In the genomic region with DNA sequence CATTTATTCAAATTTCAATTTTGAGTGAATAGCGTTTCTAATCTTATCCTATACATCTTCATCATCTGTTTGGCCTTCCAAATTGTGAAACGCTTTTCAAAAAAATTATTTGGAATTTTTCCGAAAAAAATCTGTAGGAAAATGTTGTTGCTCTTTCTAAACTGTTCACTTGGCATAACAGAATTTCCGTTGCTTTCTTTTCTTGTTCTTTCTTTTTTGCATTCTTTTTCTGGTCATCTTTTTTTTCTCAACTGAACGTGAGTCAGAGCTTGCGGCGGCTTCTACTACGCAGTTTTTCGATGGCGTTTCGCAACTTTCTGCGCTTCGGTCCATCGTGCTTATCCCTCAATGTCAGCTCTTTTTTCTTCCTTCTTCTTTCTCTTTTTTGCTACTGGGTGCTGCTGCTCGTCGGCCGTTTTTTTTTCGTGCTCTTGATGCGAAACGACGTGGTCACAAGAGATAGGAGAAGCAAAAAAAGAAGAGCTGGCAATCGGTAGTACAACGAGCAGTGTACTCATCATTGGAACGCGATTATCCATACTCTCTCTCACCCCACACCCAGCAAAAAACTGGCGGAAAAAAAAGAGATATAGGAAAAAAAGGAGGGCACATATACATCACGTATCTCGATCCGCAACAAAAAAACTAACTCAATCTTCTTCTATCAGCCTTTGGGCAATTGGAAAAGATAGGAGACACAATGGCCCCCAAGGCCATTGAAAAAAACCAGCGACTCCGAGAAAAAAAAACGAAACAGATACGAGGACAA, we compare ENCODE assay signal across 3 worm cellular contexts.
TF ChIP-seq lines count a peak whose summit lies in the region.

No protein-coding gene starts in this region.

TF ChIP-seq in whole organism, L1 larva, 84 proteins besides CTCF, POLR2A, EP300 and RAD21 (continued from another document and continues in another):
- TF ChIP-seq lin-13 (GFP tag; optimal IDR thresholded peaks at IDR 0.05; lab: Kevin White, UChicago) (no peak), dsc-1 (tag; optimal IDR thresholded peaks at IDR 0.05; lab: Kevin White, UChicago) (peak; percentile 57), snu-23 (GFP tag; optimal IDR thresholded peaks at IDR 0.05; lab: Kevin White, UChicago) (peak; percentile 37), nhr-84 (tag; optimal IDR thresholded peaks at IDR 0.05; lab: Kevin White, UChicago) (no peak), zip-4 (GFP tag; optimal IDR thresholded peaks at IDR 0.05; lab: Kevin White, UChicago) (no peak), nhr-20 (tag; optimal IDR thresholded peaks at IDR 0.05; lab: Kevin White, UChicago) (no peak), efl-1 (optimal IDR thresholded peaks at IDR 0.05; lab: Kevin White, UChicago) (no peak), efl-1 (GFP tag; optimal IDR thresholded peaks at IDR 0.05 in 1 of 2; lab: Kevin White, UChicago) (peak in 1 of 2 experiments; percentile 81), egl-13 (tag; optimal IDR thresholded peaks at IDR 0.05; lab: Kevin White, UChicago) (no peak), aha-1 (tag; optimal IDR thresholded peaks at IDR 0.05; lab: Kevin White, UChicago) (no peak), unc-86 (tag; optimal IDR thresholded peaks at IDR 0.05; lab: Kevin White, UChicago) (no peak), tlp-1 (tag; optimal IDR thresholded peaks at IDR 0.05; lab: Kevin White, UChicago) (no peak), ceh-90 (tag; optimal IDR thresholded peaks at IDR 0.05; lab: Kevin White, UChicago) (no peak), ztf-4 (tag; optimal IDR thresholded peaks at IDR 0.05; lab: Kevin White, UChicago) (no peak), nhr-47 (tag; optimal IDR thresholded peaks at IDR 0.05; lab: Kevin White, UChicago) (peak; percentile 24), nhr-237 (tag; optimal IDR thresholded peaks at IDR 0.05; lab: Kevin White, UChicago) (no peak), elt-2 (tag; optimal IDR thresholded peaks at IDR 0.05; lab: Kevin White, UChicago) (no peak), ama-1 (optimal IDR thresholded peaks at IDR 0.05; lab: Kevin White, UChicago) (no peak), tbx-2 (tag; optimal IDR thresholded peaks at IDR 0.05; lab: Kevin White, UChicago) (peak; percentile 38), swsn-7 (tag; optimal IDR thresholded peaks at IDR 0.05; lab: Kevin White, UChicago) (no peak), hpl-2 (GFP tag; optimal IDR thresholded peaks at IDR 0.05; lab: Kevin White, UChicago) (no peak), unc-98 (GFP tag; IDR thresholded peaks at IDR 0.05; lab: Robert Waterston, UW) (no peak), fos-1 (tag; optimal IDR thresholded peaks at IDR 0.05; lab: Kevin White, UChicago) (no peak), zag-1 (tag; optimal IDR thresholded peaks at IDR 0.05; lab: Kevin White, UChicago) (no peak), lin-35 (GFP tag; optimal IDR thresholded peaks at IDR 0.05; lab: Kevin White, UChicago) (peak in 1 of 2 experiments; percentile 20), ets-5 (GFP tag; IDR thresholded peaks at IDR 0.05; lab: Robert Waterston, UW) (no peak), efl-3 (GFP tag; optimal IDR thresholded peaks at IDR 0.05; lab: Kevin White, UChicago) (no peak), pax-3 (tag; optimal IDR thresholded peaks at IDR 0.05; lab: Kevin White, UChicago) (no peak), sptf-1 (tag; optimal IDR thresholded peaks at IDR 0.05; lab: Kevin White, UChicago) (no peak), lir-3 (tag; optimal IDR thresholded peaks at IDR 0.05; lab: Kevin White, UChicago; ENCODE audit: poor library complexity) (no peak), nhr-77 (tag; optimal IDR thresholded peaks at IDR 0.05; lab: Kevin White, UChicago) (no peak), pag-3 (tag; optimal IDR thresholded peaks at IDR 0.05; lab: Kevin White, UChicago; ENCODE audit: borderline replicate concordance, insufficient read depth) (no peak), fkh-8 (tag; optimal IDR thresholded peaks at IDR 0.05; lab: Kevin White, UChicago) (no peak), isw-1 (GFP tag; IDR thresholded peaks at IDR 0.05; lab: Robert Waterston, UW) (no peak), Y116A8C.19 (tag; optimal IDR thresholded peaks at IDR 0.05; lab: Kevin White, UChicago; ENCODE audit: borderline replicate concordance) (no peak), ceh-8 (GFP tag; optimal IDR thresholded peaks at IDR 0.05; lab: Kevin White, UChicago) (no peak), dpl-1 (GFP tag; optimal IDR thresholded peaks at IDR 0.05; lab: Kevin White, UChicago) (no peak), mep-1 (tag; optimal IDR thresholded peaks at IDR 0.05; lab: Kevin White, UChicago) (peak; percentile 57), nhr-71 (tag; optimal IDR thresholded peaks at IDR 0.05; lab: Kevin White, UChicago) (peak; percentile 70), mab-9 (GFP tag; IDR thresholded peaks at IDR 0.05; lab: Robert Waterston, UW) (no peak), ceh-88 (GFP tag; IDR thresholded peaks at IDR 0.05; lab: Robert Waterston, UW) (no peak), unc-30 (tag; optimal IDR thresholded peaks at IDR 0.05; lab: Kevin White, UChicago) (no peak)

TF ChIP-seq in whole organism, L2 larva, 48 proteins besides CTCF, POLR2A, EP300 and RAD21 (continued from another document):
- TF ChIP-seq elt-3 (tag; optimal IDR thresholded peaks at IDR 0.05; lab: Kevin White, UChicago) (no peak), sma-3 (GFP tag; optimal IDR thresholded peaks at IDR 0.05; lab: Kevin White, UChicago) (no peak), gmeb-1 (tag; optimal IDR thresholded peaks at IDR 0.05; lab: Kevin White, UChicago) (no peak), unc-39 (tag; optimal IDR thresholded peaks at IDR 0.05; lab: Kevin White, UChicago) (no peak), aly-2 (tag; optimal IDR thresholded peaks at IDR 0.05; lab: Kevin White, UChicago) (no peak), egl-27 (tag; optimal IDR thresholded peaks at IDR 0.05; lab: Kevin White, UChicago) (peak; percentile 55), fos-1 (tag; optimal IDR thresholded peaks at IDR 0.05; lab: Kevin White, UChicago) (no peak), nhr-6 (tag; optimal IDR thresholded peaks at IDR 0.05; lab: Kevin White, UChicago) (peak; percentile 7), ztf-11 (tag; optimal IDR thresholded peaks at IDR 0.05; lab: Kevin White, UChicago) (no peak), R02D3.7 (tag; optimal IDR thresholded peaks at IDR 0.05; lab: Kevin White, UChicago) (no peak), blmp-1 (tag; optimal IDR thresholded peaks at IDR 0.05; lab: Kevin White, UChicago; ENCODE audit: insufficient read depth) (no peak), nhr-77 (tag; optimal IDR thresholded peaks at IDR 0.05; lab: Kevin White, UChicago) (no peak), snpc-4 (tag; optimal IDR thresholded peaks at IDR 0.05; lab: Kevin White, UChicago) (no peak), F13H6.1 (tag; optimal IDR thresholded peaks at IDR 0.05; lab: Kevin White, UChicago) (peak; percentile 81), nhr-12 (tag; optimal IDR thresholded peaks at IDR 0.05; lab: Kevin White, UChicago) (no peak), nhr-21 (tag; optimal IDR thresholded peaks at IDR 0.05; lab: Kevin White, UChicago) (no peak), peb-1 (tag; optimal IDR thresholded peaks at IDR 0.05; lab: Kevin White, UChicago) (no peak), sem-4 (tag; optimal IDR thresholded peaks at IDR 0.05; lab: Kevin White, UChicago) (no peak), ztf-1 (GFP tag; conservative IDR thresholded peaks at IDR 0.05; lab: Robert Waterston, UW) (no peak), mbf-1 (tag; optimal IDR thresholded peaks at IDR 0.05; lab: Kevin White, UChicago) (no peak), ceh-82 (tag; optimal IDR thresholded peaks at IDR 0.05; lab: Kevin White, UChicago) (no peak), mab-5 (tag; optimal IDR thresholded peaks at IDR 0.05; lab: Kevin White, UChicago) (no peak), elt-1 (tag; optimal IDR thresholded peaks at IDR 0.05; lab: Kevin White, UChicago) (no peak), lin-13 (GFP tag; optimal IDR thresholded peaks at IDR 0.05; lab: Kevin White, UChicago) (no peak), nhr-237 (tag; optimal IDR thresholded peaks at IDR 0.05; lab: Kevin White, UChicago) (no peak), unc-55 (GFP tag; optimal IDR thresholded peaks at IDR 0.05; lab: Kevin White, UChicago) (peak; percentile 57), ceh-16 (tag; optimal IDR thresholded peaks at IDR 0.05; lab: Kevin White, UChicago) (no peak), C34F6.9 (tag; optimal IDR thresholded peaks at IDR 0.05; lab: Kevin White, UChicago) (peak; percentile 42), lin-11 (tag; optimal IDR thresholded peaks at IDR 0.05; lab: Kevin White, UChicago) (no peak), ama-1 (optimal IDR thresholded peaks at IDR 0.05; lab: Kevin White, UChicago) (no peak), nhr-11 (tag; optimal IDR thresholded peaks at IDR 0.05; lab: Kevin White, UChicago) (no peak), lsy-2 (tag; optimal IDR thresholded peaks at IDR 0.05; lab: Kevin White, UChicago) (peak in 1 of 2 experiments; percentile 35), ZK546.5 (tag; optimal IDR thresholded peaks at IDR 0.05; lab: Kevin White, UChicago) (no peak), dmd-4 (tag; optimal IDR thresholded peaks at IDR 0.05; lab: Kevin White, UChicago) (no peak), nhr-129 (tag; optimal IDR thresholded peaks at IDR 0.05; lab: Kevin White, UChicago) (peak; percentile 69), nhr-25 (tag; optimal IDR thresholded peaks at IDR 0.05; lab: Kevin White, UChicago) (no peak), zag-1 (tag; optimal IDR thresholded peaks at IDR 0.05; lab: Kevin White, UChicago) (peak; percentile 60)

TF ChIP-seq in whole organism, L4 larva, 104 proteins besides CTCF, POLR2A, EP300 and RAD21 (continued from another document and continues in another):
- peak; percentile 41 for TF ChIP-seq mes-2 (tag; optimal IDR thresholded peaks at IDR 0.05; lab: Kevin White, UChicago; ENCODE audit: poor library complexity, severe bottlenecking)
- TF ChIP-seq egl-27 (tag; optimal IDR thresholded peaks at IDR 0.05; lab: Kevin White, UChicago), result no peak
- no peak for TF ChIP-seq nhr-237 (tag; optimal IDR thresholded peaks at IDR 0.05; lab: Kevin White, UChicago)
- no peak for TF ChIP-seq arid-1 (GFP tag; conservative IDR thresholded peaks at IDR 0.05; lab: Robert Waterston, UW)
- no peak for TF ChIP-seq unc-130 (GFP tag; optimal IDR thresholded peaks at IDR 0.05; lab: Kevin White, UChicago)
- TF ChIP-seq zip-11 (GFP tag; IDR thresholded peaks at IDR 0.05; lab: Robert Waterston, UW), result no peak
- no peak for TF ChIP-seq lin-39 (tag; optimal IDR thresholded peaks at IDR 0.05; lab: Kevin White, UChicago)
- TF ChIP-seq dmd-6 (GFP tag; IDR thresholded peaks at IDR 0.05; lab: Robert Waterston, UW), result no peak
- no peak for TF ChIP-seq ces-1 (GFP tag; optimal IDR thresholded peaks at IDR 0.05; lab: Kevin White, UChicago)
- TF ChIP-seq mxl-3 (GFP tag; optimal IDR thresholded peaks at IDR 0.05; lab: Kevin White, UChicago), result no peak
- no peak for TF ChIP-seq R02D3.7 (tag; optimal IDR thresholded peaks at IDR 0.05; lab: Kevin White, UChicago)
- TF ChIP-seq aha-1 (tag; lab: Kevin White, UChicago), result peak; percentile 62
- peak; percentile 10 for TF ChIP-seq rbr-2 (tag; optimal IDR thresholded peaks at IDR 0.05; lab: Kevin White, UChicago)
- no peak for TF ChIP-seq lin-13 (GFP tag; optimal IDR thresholded peaks at IDR 0.05; lab: Kevin White, UChicago)
- TF ChIP-seq F10B5.3 (tag; optimal IDR thresholded peaks at IDR 0.05; lab: Kevin White, UChicago), result no peak
- no peak for TF ChIP-seq Y5F2A.4 (GFP tag; optimal IDR thresholded peaks at IDR 0.05; lab: Kevin White, UChicago)
- peak in 1 of 2 experiments; percentile 33 for TF ChIP-seq hif-1 (tag; optimal IDR thresholded peaks at IDR 0.05; lab: Kevin White, UChicago)
- TF ChIP-seq pha-4 (GFP tag; IDR thresholded peaks at IDR 0.05; lab: Robert Waterston, UW), result no peak
- TF ChIP-seq pha-4 (tag; optimal IDR thresholded peaks at IDR 0.05; lab: Kevin White, UChicago), result no peak
- TF ChIP-seq nhr-42 (GFP tag; IDR thresholded peaks at IDR 0.05; lab: Robert Waterston, UW), result no peak
- no peak for TF ChIP-seq duxl-1 (tag; optimal IDR thresholded peaks at IDR 0.05; lab: Kevin White, UChicago; ENCODE audit: poor library complexity)
- no peak for TF ChIP-seq skn-1 (tag; optimal IDR thresholded peaks at IDR 0.05; lab: Kevin White, UChicago)
- no peak for TF ChIP-seq madf-9 (GFP tag; conservative IDR thresholded peaks at IDR 0.05; lab: Robert Waterston, UW)
- peak in 1 of 2 experiments; percentile 8 for TF ChIP-seq mdl-1 (tag; optimal IDR thresholded peaks at IDR 0.05; lab: Kevin White, UChicago)
- no peak for TF ChIP-seq php-3 (GFP tag; IDR thresholded peaks at IDR 0.05; lab: Robert Waterston, UW)
- TF ChIP-seq nhr-11 (tag; optimal IDR thresholded peaks at IDR 0.05; lab: Kevin White, UChicago), result peak; percentile 37
- no peak for TF ChIP-seq F26F4.8 (GFP tag; conservative IDR thresholded peaks at IDR 0.05; lab: Robert Waterston, UW)
- peak in 1 of 2 experiments; percentile 18 for TF ChIP-seq lsy-2 (tag; optimal IDR thresholded peaks at IDR 0.05; lab: Kevin White, UChicago)
- no peak for TF ChIP-seq dmd-9 (GFP tag; IDR thresholded peaks at IDR 0.05; lab: Robert Waterston, UW)
- no peak for TF ChIP-seq dpl-1 (GFP tag; optimal IDR thresholded peaks at IDR 0.05; lab: Kevin White, UChicago)
- TF ChIP-seq ceh-20 (GFP tag; IDR thresholded peaks at IDR 0.05; lab: Robert Waterston, UW), result no peak
- TF ChIP-seq egl-43 (GFP tag; IDR thresholded peaks at IDR 0.05; lab: Robert Waterston, UW), result no peak
- TF ChIP-seq dmd-8 (GFP tag; IDR thresholded peaks at IDR 0.05; lab: Robert Waterston, UW), result no peak
- TF ChIP-seq daf-19 (GFP tag; conservative IDR thresholded peaks at IDR 0.05; lab: Robert Waterston, UW), result no peak
- no peak for TF ChIP-seq ceh-62 (tag; optimal IDR thresholded peaks at IDR 0.05; lab: Kevin White, UChicago)
- no peak for TF ChIP-seq zfp-2 (tag; optimal IDR thresholded peaks at IDR 0.05; lab: Kevin White, UChicago)
- TF ChIP-seq ceh-28 (tag; optimal IDR thresholded peaks at IDR 0.05; lab: Kevin White, UChicago), result no peak
- TF ChIP-seq nhr-111 (GFP tag; optimal IDR thresholded peaks at IDR 0.05; lab: Kevin White, UChicago), result no peak
- peak; percentile 52 for TF ChIP-seq ctbp-1 (GFP tag; IDR thresholded peaks at IDR 0.05; lab: Robert Waterston, UW)
- no peak for TF ChIP-seq nhr-41 (GFP tag; IDR thresholded peaks at IDR 0.05; lab: Robert Waterston, UW)
- TF ChIP-seq lin-29 (GFP tag; IDR thresholded peaks at IDR 0.05; lab: Robert Waterston, UW), result no peak
- no peak for TF ChIP-seq ZK546.5 (tag; optimal IDR thresholded peaks at IDR 0.05; lab: Kevin White, UChicago)
- no peak for TF ChIP-seq ama-1 (optimal IDR thresholded peaks at IDR 0.05; lab: Kevin White, UChicago)
- no peak for TF ChIP-seq attf-4 (tag; optimal IDR thresholded peaks at IDR 0.05; lab: Kevin White, UChicago)
- no peak for TF ChIP-seq nhr-25 (tag; optimal IDR thresholded peaks at IDR 0.05; lab: Kevin White, UChicago; ENCODE audit: borderline replicate concordance, insufficient read depth)
- peak; percentile 59 for TF ChIP-seq hlh-30 (tag; optimal IDR thresholded peaks at IDR 0.05; lab: Kevin White, UChicago; ENCODE audit: insufficient read depth)
- no peak for TF ChIP-seq Y48G9A.11 (GFP tag; IDR thresholded peaks at IDR 0.05; lab: Robert Waterston, UW)
- TF ChIP-seq gei-8 (GFP tag; optimal IDR thresholded peaks at IDR 0.05; lab: Kevin White, UChicago), result no peak
- no peak for TF ChIP-seq madf-5 (GFP tag; IDR thresholded peaks at IDR 0.05; lab: Robert Waterston, UW)
- TF ChIP-seq nhr-6 (tag; optimal IDR thresholded peaks at IDR 0.05; lab: Kevin White, UChicago), result no peak
- peak; percentile 30 for TF ChIP-seq F37D6.2 (tag; optimal IDR thresholded peaks at IDR 0.05; lab: Kevin White, UChicago)
- no peak for TF ChIP-seq snpc-1.2 (GFP tag; IDR thresholded peaks at IDR 0.05; lab: Robert Waterston, UW)
- TF ChIP-seq aly-2 (tag; optimal IDR thresholded peaks at IDR 0.05; lab: Kevin White, UChicago), result no peak
- peak in 1 of 2 experiments; percentile 91 for TF ChIP-seq daf-16 (GFP tag; optimal IDR thresholded peaks at IDR 0.05; lab: Kevin White, UChicago)
- TF ChIP-seq daf-16 (tag; optimal IDR thresholded peaks at IDR 0.05; lab: Kevin White, UChicago), result no peak
- TF ChIP-seq fos-1 (tag; optimal IDR thresholded peaks at IDR 0.05; lab: Kevin White, UChicago), result no peak
- TF ChIP-seq Y75B8A.6 (GFP tag; IDR thresholded peaks at IDR 0.05; lab: Robert Waterston, UW), result no peak
- no peak for TF ChIP-seq snpc-4 (tag; optimal IDR thresholded peaks at IDR 0.05; lab: Kevin White, UChicago)
- no peak for TF ChIP-seq lin-38 (GFP tag; IDR thresholded peaks at IDR 0.05; lab: Robert Waterston, UW)
- no peak for TF ChIP-seq lim-7 (GFP tag; IDR thresholded peaks at IDR 0.05; lab: Robert Waterston, UW)
- TF ChIP-seq lir-3 (tag; optimal IDR thresholded peaks at IDR 0.05; lab: Kevin White, UChicago), result no peak
